Fruit fly (Drosophila melanogaster) whole organism: ENCODE results near the gene klar.

Source experiments
- CG8478 ChIP-seq: fragments of >200 bp; optimal IDR thresholded peaks from 2 replicates; lab custom pipeline; 2018; ENCODE audit warnings: inconsistent platforms
- psq ChIP-seq: fragments of >200 bp; optimal IDR thresholded peaks from 2 replicates; lab custom pipeline; 2017

- TF ChIP-seq CG8478 (lab: Kevin White, UChicago), result no peak
- no peak for TF ChIP-seq psq
Measured at dm6 chr3L:555898-556540, 15.6 kb upstream of the klar start.
